Worm (Caenorhabditis elegans): Measurements from ENCODE around the gene tkt-1.

Gene tkt-1

ce11 chrIV:10245666-10246210 lies 2.3 kb downstream of the tkt-1 start, which contains the start of gene F01G10.10 (continued):
- TF ChIP-seq hmg-1.2 (GFP tag; IDR thresholded peaks at IDR 0.05) = peak; percentile 47
- TF ChIP-seq hlh-12 (tag; optimal IDR thresholded peaks at IDR 0.05) = no peak
- no peak for TF ChIP-seq pbrm-1 (GFP tag; IDR thresholded peaks at IDR 0.05)
- no peak for TF ChIP-seq ceh-79 (tag; optimal IDR thresholded peaks at IDR 0.05)
- no peak for TF ChIP-seq snpc-1.1 (tag; optimal IDR thresholded peaks at IDR 0.05; ENCODE audit: insufficient read depth)
- no peak for TF ChIP-seq F57C9.4 (tag; optimal IDR thresholded peaks at IDR 0.05)
- no peak for TF ChIP-seq bed-1 (GFP tag; IDR thresholded peaks at IDR 0.05)
- TF ChIP-seq egl-18 (GFP tag; IDR thresholded peaks at IDR 0.05) = no peak
- no peak for TF ChIP-seq F22D6.2 (tag; optimal IDR thresholded peaks at IDR 0.05)
- TF ChIP-seq efl-1 (GFP tag; optimal IDR thresholded peaks at IDR 0.05) = peak; percentile 53
- TF ChIP-seq nhr-80 (tag; optimal IDR thresholded peaks at IDR 0.05) = no peak
- TF ChIP-seq Y53F4B.3 (GFP tag; IDR thresholded peaks at IDR 0.05) = no peak
- TF ChIP-seq ccch-3 (GFP tag; optimal IDR thresholded peaks at IDR 0.05) = no peak
- TF ChIP-seq ztf-26 (tag; optimal IDR thresholded peaks at IDR 0.05) = peak; percentile 7
- no peak for TF ChIP-seq hlh-26 (GFP tag; conservative IDR thresholded peaks at IDR 0.05)
- no peak for TF ChIP-seq lir-1 (GFP tag; conservative IDR thresholded peaks at IDR 0.05)
- TF ChIP-seq B0336.3 (GFP tag; IDR thresholded peaks at IDR 0.05) = peak; percentile 86
- TF ChIP-seq die-1 (tag; optimal IDR thresholded peaks at IDR 0.05) = peak; percentile 23
- no peak for TF ChIP-seq nhr-120 (GFP tag; IDR thresholded peaks at IDR 0.05)
- no peak for TF ChIP-seq nhr-27 (tag; optimal IDR thresholded peaks at IDR 0.05)
- TF ChIP-seq nfyb-1 (GFP tag; IDR thresholded peaks at IDR 0.05) = peak; percentile 10; the same call in 1 of the 2 replicates
- TF ChIP-seq mcd-1 (GFP tag; IDR thresholded peaks at IDR 0.05) = no peak
- no peak for TF ChIP-seq sea-2 (GFP tag; IDR thresholded peaks at IDR 0.05)
- TF ChIP-seq sdz-38 (tag; optimal IDR thresholded peaks at IDR 0.05) = no peak
- no peak for TF ChIP-seq nfya-1 (tag; optimal IDR thresholded peaks at IDR 0.05; ENCODE audit: borderline replicate concordance, insufficient read depth)
- TF ChIP-seq aptf-2 (GFP tag; conservative IDR thresholded peaks at IDR 0.05) = no peak
- no peak for TF ChIP-seq dpl-1 (GFP tag; optimal IDR thresholded peaks at IDR 0.05)
- no peak for TF ChIP-seq him-1 (tag; optimal IDR thresholded peaks at IDR 0.05)
- peak; percentile 18 for TF ChIP-seq F10E7.11 (tag; optimal IDR thresholded peaks at IDR 0.05)
- TF ChIP-seq sptf-2 (GFP tag; optimal IDR thresholded peaks at IDR 0.05) = no peak
- no peak for TF ChIP-seq fkh-3 (tag; optimal IDR thresholded peaks at IDR 0.05)
- peak; percentile 37; the same call in 1 of the 2 replicates for TF ChIP-seq C17E4.6 (GFP tag; IDR thresholded peaks at IDR 0.05)
- no peak for TF ChIP-seq akir-1 (GFP tag; optimal IDR thresholded peaks at IDR 0.05)
- no peak for TF ChIP-seq egrh-3 (GFP tag; IDR thresholded peaks at IDR 0.05)
- TF ChIP-seq ceh-100 (GFP tag; IDR thresholded peaks at IDR 0.05) = no peak
- TF ChIP-seq ama-1 (optimal IDR thresholded peaks at IDR 0.05) = peak; percentile 19
- no peak for TF ChIP-seq ama-1 (GFP tag; optimal IDR thresholded peaks at IDR 0.05)
- no peak for TF ChIP-seq K11D2.4 (GFP tag; IDR thresholded peaks at IDR 0.05)
- no peak for TF ChIP-seq unc-62 (GFP tag; optimal IDR thresholded peaks at IDR 0.05)
- TF ChIP-seq F33H1.4 (GFP tag; IDR thresholded peaks at IDR 0.05) = peak; percentile 25; the same call in 1 of the 2 replicates
- no peak for TF ChIP-seq mes-4 (tag; optimal IDR thresholded peaks at IDR 0.05)
- TF ChIP-seq tbx-9 (tag; optimal IDR thresholded peaks at IDR 0.05; ENCODE audit: borderline replicate concordance) = no peak
- no peak for TF ChIP-seq pha-4 (tag; optimal IDR thresholded peaks at IDR 0.05)
- no peak for TF ChIP-seq C06A6.2 (GFP tag; conservative IDR thresholded peaks at IDR 0.05)
- TF ChIP-seq gei-17 (GFP tag; optimal IDR thresholded peaks at IDR 0.05) = no peak
- no peak for TF ChIP-seq egl-44 (GFP tag; IDR thresholded peaks at IDR 0.05)
- TF ChIP-seq hsf-1 (GFP tag; IDR thresholded peaks at IDR 0.05) = 0 out of 2 replicates have a peak, but pooled peaks have one; percentile 63
- TF ChIP-seq atf-7 (tag; optimal IDR thresholded peaks at IDR 0.05) = no peak
- TF ChIP-seq rpc-1 (optimal IDR thresholded peaks at IDR 0.05) = no peak
- no peak for TF ChIP-seq rpc-1 (tag; optimal IDR thresholded peaks at IDR 0.05)
- no peak for TF ChIP-seq madf-10 (tag; optimal IDR thresholded peaks at IDR 0.05)

Data from whole organism, young adult.